Worm (Caenorhabditis elegans) whole organism, L4 larva: ENCODE results near the gene F55G11.10.

Experiments
- F44E2.7 ChIP-seq: fragments of 200-800 bp; sonication (Bioruptor generic); IDR thresholded peaks from 2 replicates; pipeline ENCODE4 v2.1.2; 2022; ENCODE audit warnings: missing genetic modification characterization, missing compliant biosample characterization
- ZK546.5 ChIP-seq, 2 experiments: sonication (generic microtip); optimal IDR thresholded peaks; 2 replicates each; lab custom pipeline; 2017; ENCODE audit warnings: missing biosample characterization in 2 of 2, missing genetic modification characterization in 2 of 2
- attf-4 ChIP-seq: sonication (generic microtip); optimal IDR thresholded peaks from 3 replicates; lab custom pipeline; 2017; ENCODE audit warnings: missing biosample characterization, missing genetic modification characterization
- ceh-32 ChIP-seq: sonication (generic microtip); optimal IDR thresholded peaks from 2 replicates; lab custom pipeline; 2016; ENCODE audit warnings: mild to moderate bottlenecking, missing genetic modification characterization, missing compliant biosample characterization; ENCODE audit not compliant: poor library complexity
- ceh-62 ChIP-seq: sonication (generic microtip); optimal IDR thresholded peaks from 2 replicates; lab custom pipeline; 2017; ENCODE audit warnings: missing biosample characterization, missing genetic modification characterization
- ceh-82 ChIP-seq: sonication (generic microtip); optimal IDR thresholded peaks from 2 replicates; lab custom pipeline; 2017; ENCODE audit warnings: missing biosample characterization, missing genetic modification characterization
- daf-19 ChIP-seq: fragments of 200-800 bp; sonication (Bioruptor generic); conservative IDR thresholded peaks from 2 replicates; pipeline ENCODE4 v1.3.6; 2022; ENCODE audit warnings: missing genetic modification characterization, missing compliant biosample characterization
- daf-8 ChIP-seq: fragments of 200-800 bp; sonication (Bioruptor generic); IDR thresholded peaks from 2 replicates; pipeline ENCODE4 v1.3.6; 2022; ENCODE audit warnings: missing genetic modification characterization, missing compliant biosample characterization
- duxl-1 ChIP-seq: sonication (generic microtip); optimal IDR thresholded peaks from 2 replicates; lab custom pipeline; 2016; ENCODE audit warnings: mild to moderate bottlenecking, missing genetic modification characterization, moderate library complexity, missing compliant biosample characterization; ENCODE audit not compliant: poor library complexity
- dve-1 ChIP-seq: sonication (generic microtip); optimal IDR thresholded peaks from 2 replicates; lab custom pipeline; 2017; ENCODE audit warnings: antibody characterized with exemption, mild to moderate bottlenecking, missing genetic modification characterization, missing compliant biosample characterization; ENCODE audit not compliant: insufficient read depth
- egl-43 ChIP-seq: fragments of 200-800 bp; sonication (Bioruptor generic); IDR thresholded peaks from 2 replicates; pipeline ENCODE4 v1.3.6; 2022; ENCODE audit warnings: missing genetic modification reagents, missing genetic modification characterization, missing compliant biosample characterization
- hlh-11 ChIP-seq: fragments of 200-800 bp; sonication (Bioruptor generic); optimal IDR thresholded peaks from 2 replicates; lab custom pipeline; 2018; ENCODE audit warnings: mild to moderate bottlenecking, missing genetic modification characterization, missing compliant biosample characterization
- hlh-30 ChIP-seq: sonication (generic microtip); optimal IDR thresholded peaks from 2 replicates; lab custom pipeline; 2017; ENCODE audit warnings: antibody characterized with exemption, mild to moderate bottlenecking, missing genetic modification characterization, missing compliant biosample characterization; ENCODE audit not compliant: insufficient read depth
- jun-1 ChIP-seq: fragments of 150-350 bp; optimal IDR thresholded peaks from 2 replicates; lab custom pipeline; 2014; ENCODE audit warnings: missing biosample characterization, missing genetic modification reagents, missing genetic modification characterization
- mdl-1 ChIP-seq, 2 experiments: fragments of 150-350 bp in 1 of 2; sonication (generic microtip) in 1 of 2; optimal IDR thresholded peaks; 2 replicates each; lab custom pipeline; 2014 to 2017; ENCODE audit warnings: missing biosample characterization in 2 of 2, missing genetic modification characterization in 2 of 2
- mes-2 ChIP-seq: sonication (generic microtip); optimal IDR thresholded peaks from 2 replicates; lab custom pipeline; 2016; ENCODE audit warnings: missing genotype, mild to moderate bottlenecking, missing genetic modification characterization, missing compliant biosample characterization; ENCODE audit not compliant: poor library complexity, severe bottlenecking
- mxl-3 ChIP-seq: fragments of 200-800 bp; sonication (Bioruptor generic); optimal IDR thresholded peaks from 2 replicates; lab custom pipeline; 2018; ENCODE audit warnings: mild to moderate bottlenecking, missing genetic modification characterization, missing compliant biosample characterization
- nhr-102 ChIP-seq: sonication (generic microtip); optimal IDR thresholded peaks from 2 replicates; lab custom pipeline; 2016; ENCODE audit warnings: mild to moderate bottlenecking, missing genetic modification characterization, moderate library complexity, missing compliant biosample characterization
- nhr-111 ChIP-seq: fragments of 200-800 bp; sonication (Bioruptor generic); optimal IDR thresholded peaks from 2 replicates; lab custom pipeline; 2018; ENCODE audit warnings: mild to moderate bottlenecking, missing genetic modification characterization, missing compliant biosample characterization
- nhr-237 ChIP-seq: sonication (generic microtip); optimal IDR thresholded peaks from 2 replicates; lab custom pipeline; 2017; ENCODE audit warnings: missing biosample characterization, missing genetic modification characterization
- nhr-28 ChIP-seq: fragments of 150-350 bp; optimal IDR thresholded peaks from 2 replicates; lab custom pipeline; 2014; ENCODE audit warnings: missing biosample characterization, missing genetic modification characterization
- nhr-48 ChIP-seq: sonication (generic microtip); optimal IDR thresholded peaks from 2 replicates; lab custom pipeline; 2016; ENCODE audit warnings: mild to moderate bottlenecking, missing genetic modification characterization, missing compliant biosample characterization
- nhr-6 ChIP-seq: fragments of 150-350 bp; optimal IDR thresholded peaks from 2 replicates; lab custom pipeline; 2014; ENCODE audit warnings: missing biosample characterization, missing genetic modification characterization
- php-3 ChIP-seq: fragments of 200-800 bp; sonication (Bioruptor generic); IDR thresholded peaks from 2 replicates; pipeline ENCODE4 v1.3.6; 2022; ENCODE audit warnings: missing genetic modification reagents, missing genetic modification characterization, missing compliant biosample characterization
- pqm-1 ChIP-seq: sonication (generic microtip); optimal IDR thresholded peaks from 2 replicates; lab custom pipeline; 2017; ENCODE audit warnings: missing biosample characterization, missing genetic modification characterization
- skn-1 ChIP-seq: fragments of 150-350 bp; optimal IDR thresholded peaks from 2 replicates; lab custom pipeline; 2014; ENCODE audit warnings: missing biosample characterization, missing genetic modification characterization
- snpc-4 ChIP-seq: fragments of 150-350 bp; optimal IDR thresholded peaks from 2 replicates; lab custom pipeline; 2014; ENCODE audit warnings: missing biosample characterization, missing genetic modification characterization
- unc-130 ChIP-seq: sonication (generic microtip); optimal IDR thresholded peaks from 2 replicates; lab custom pipeline; 2016; ENCODE audit warnings: missing genetic modification reagents, missing genetic modification characterization, missing compliant biosample characterization
- zfp-3 ChIP-seq: fragments of 200-800 bp; sonication (Bioruptor generic); conservative IDR thresholded peaks from 2 replicates; pipeline ENCODE4 v1.3.6; 2022; ENCODE audit warnings: missing genetic modification reagents, missing genetic modification characterization, missing compliant biosample characterization

Gene F55G11.10

ce11 chrIV:12995886-12996285 lies 47.3 kb downstream of the F55G11.10 start, which contains the start of gene K10D11.7:
Gene K10D11.7 (minus strand): TSS chrIV:12995986.
- TF ChIP-seq mxl-3 (GFP tag; lab: Kevin White, UChicago) (no peak), ZK546.5 (tag; optimal IDR thresholded peaks at IDR 0.05; lab: Kevin White, UChicago) (no peak), ceh-82 (tag; lab: Kevin White, UChicago) (no peak), zfp-3 (GFP tag; lab: Robert Waterston, UW) (no peak), skn-1 (tag; lab: Kevin White, UChicago) (no peak), pqm-1 (no peak), jun-1 (no peak), nhr-111 (GFP tag; lab: Kevin White, UChicago) (no peak), daf-8 (no peak), nhr-237 (no peak), F44E2.7 (no peak), hlh-30 (tag; lab: Kevin White, UChicago) (no peak), unc-130 (no peak), nhr-6 (tag; lab: Kevin White, UChicago) (no peak), snpc-4 (tag; lab: Kevin White, UChicago) (no peak), attf-4 (no peak), mdl-1 (tag; optimal IDR thresholded peaks at IDR 0.05; lab: Kevin White, UChicago) (no peak), duxl-1 (tag; lab: Kevin White, UChicago) (no peak)

DNA sequence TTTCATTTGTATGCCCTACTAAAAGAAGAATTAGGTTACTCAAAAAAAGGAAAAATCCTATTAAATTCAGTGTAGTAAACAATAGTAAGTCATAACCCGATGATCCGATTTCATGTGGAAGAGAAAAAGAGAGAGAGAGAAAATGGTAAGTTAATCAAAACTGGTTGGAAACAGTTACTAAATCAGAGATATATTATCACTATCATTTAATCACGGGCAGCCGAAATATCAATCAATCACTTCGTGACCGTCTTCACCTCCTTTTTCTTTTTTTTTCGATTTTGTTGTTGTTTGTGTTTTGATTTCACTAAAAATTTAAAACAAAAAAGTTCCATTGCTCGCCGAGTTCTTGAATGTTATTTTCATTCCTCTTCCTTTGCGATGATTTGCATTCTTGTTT lies 49.0 kb downstream of the F55G11.10 start:
- TF ChIP-seq daf-19 (no peak), php-3 (GFP tag; lab: Robert Waterston, UW) (no peak), hlh-30 (tag; lab: Kevin White, UChicago) (peak; percentile 48), nhr-111 (GFP tag; lab: Kevin White, UChicago) (no peak), attf-4 (no peak), ceh-62 (tag; lab: Kevin White, UChicago) (no peak), egl-43 (GFP tag; lab: Robert Waterston, UW) (no peak), nhr-48 (tag; lab: Kevin White, UChicago) (no peak), nhr-28 (tag; lab: Kevin White, UChicago) (peak; percentile 27)

ce11 chrIV:12999087-12999486 lies 50.5 kb downstream of the F55G11.10 start:
- TF ChIP-seq hlh-11 (tag; lab: Kevin White, UChicago) (peak; percentile 17), ceh-32 (tag; lab: Kevin White, UChicago) (no peak), dve-1 (no peak), nhr-102 (tag; lab: Kevin White, UChicago) (no peak), mes-2 (tag; lab: Kevin White, UChicago) (peak; percentile 42)
